4 worm cellular contexts compared by ENCODE assay signal in the genomic region with DNA sequence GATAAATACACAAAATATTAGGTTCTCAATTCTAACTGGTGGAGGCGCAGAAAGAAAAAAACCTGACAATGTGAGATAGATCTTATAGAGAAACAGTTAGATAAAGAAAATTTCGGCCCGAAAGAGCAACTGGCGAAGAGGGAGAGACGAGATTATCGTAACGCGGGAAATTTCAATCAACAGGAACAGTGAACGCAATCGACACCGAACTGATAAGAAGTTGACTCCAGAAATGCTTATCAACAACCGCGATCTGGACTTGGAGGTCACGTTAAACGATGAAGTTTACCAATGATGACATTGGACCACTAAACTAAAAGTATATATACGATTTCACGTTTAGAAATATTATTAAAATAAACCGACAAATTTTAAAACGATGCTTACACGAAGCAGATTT.
TF ChIP-seq lines count a peak whose summit lies in the region.

No protein-coding gene starts in this region.

TF ChIP-seq in whole organism, L1 larva, 84 proteins besides CTCF, POLR2A, EP300 and RAD21 (continued from another document):
- TF ChIP-seq C34B4.2 (tag; optimal IDR thresholded peaks at IDR 0.05; lab: Kevin White, UChicago) (no peak), aly-2 (tag; optimal IDR thresholded peaks at IDR 0.05; lab: Kevin White, UChicago) (peak; percentile 96), nhr-47 (tag; optimal IDR thresholded peaks at IDR 0.05; lab: Kevin White, UChicago) (peak; percentile 27), lsy-2 (tag; optimal IDR thresholded peaks at IDR 0.05; lab: Kevin White, UChicago) (peak in 1 of 2 experiments; percentile 18), elt-3 (tag; optimal IDR thresholded peaks at IDR 0.05; lab: Kevin White, UChicago) (peak in 1 of 6 experiments; percentile 21), unc-86 (tag; optimal IDR thresholded peaks at IDR 0.05; lab: Kevin White, UChicago) (no peak), snu-23 (GFP tag; optimal IDR thresholded peaks at IDR 0.05; lab: Kevin White, UChicago) (peak; percentile 50), unc-30 (tag; optimal IDR thresholded peaks at IDR 0.05; lab: Kevin White, UChicago) (no peak), efl-1 (optimal IDR thresholded peaks at IDR 0.05; lab: Kevin White, UChicago) (no peak), efl-1 (GFP tag; optimal IDR thresholded peaks at IDR 0.05 in 1 of 2; lab: Kevin White, UChicago) (peak in 1 of 2 experiments; percentile 76), nhr-20 (tag; optimal IDR thresholded peaks at IDR 0.05; lab: Kevin White, UChicago) (peak; percentile 34)

TF ChIP-seq in whole organism, L2 larva, 48 proteins besides CTCF, POLR2A, EP300 and RAD21 (continued from another document):
- TF ChIP-seq C34F6.9 (tag; optimal IDR thresholded peaks at IDR 0.05; lab: Kevin White, UChicago) (peak; percentile 14), unc-39 (tag; optimal IDR thresholded peaks at IDR 0.05; lab: Kevin White, UChicago) (no peak), lsy-2 (tag; optimal IDR thresholded peaks at IDR 0.05; lab: Kevin White, UChicago) (peak in 1 of 2 experiments; percentile 40), nhr-6 (tag; optimal IDR thresholded peaks at IDR 0.05; lab: Kevin White, UChicago) (no peak), nhr-129 (tag; optimal IDR thresholded peaks at IDR 0.05; lab: Kevin White, UChicago) (peak; percentile 43), lin-13 (GFP tag; optimal IDR thresholded peaks at IDR 0.05; lab: Kevin White, UChicago) (peak; percentile 32), ama-1 (optimal IDR thresholded peaks at IDR 0.05; lab: Kevin White, UChicago) (peak; percentile 79), mdl-1 (tag; optimal IDR thresholded peaks at IDR 0.05; lab: Kevin White, UChicago) (no peak), lin-39 (tag; optimal IDR thresholded peaks at IDR 0.05; lab: Kevin White, UChicago) (no peak), snpc-4 (tag; optimal IDR thresholded peaks at IDR 0.05; lab: Kevin White, UChicago) (no peak), gmeb-1 (tag; optimal IDR thresholded peaks at IDR 0.05; lab: Kevin White, UChicago) (no peak)
TF ChIP-seq in whole organism, L2 larva: peak in this region for 10.

TF ChIP-seq in whole organism, L4 larva, 104 proteins besides CTCF, POLR2A, EP300 and RAD21 (continued from another document and continues in another):
- TF ChIP-seq ceh-62 (tag; optimal IDR thresholded peaks at IDR 0.05; lab: Kevin White, UChicago) (no peak), ceh-20 (GFP tag; IDR thresholded peaks at IDR 0.05; lab: Robert Waterston, UW) (no peak), nhr-102 (tag; optimal IDR thresholded peaks at IDR 0.05; lab: Kevin White, UChicago) (no peak), F44E2.7 (GFP tag; IDR thresholded peaks at IDR 0.05; lab: Robert Waterston, UW) (0 out of 2 replicates have a peak, but pooled peaks have one; percentile 30), aly-2 (tag; optimal IDR thresholded peaks at IDR 0.05; lab: Kevin White, UChicago) (peak; percentile 25), dmd-9 (GFP tag; IDR thresholded peaks at IDR 0.05; lab: Robert Waterston, UW) (no peak), gei-8 (GFP tag; optimal IDR thresholded peaks at IDR 0.05; lab: Kevin White, UChicago) (no peak), unc-130 (GFP tag; optimal IDR thresholded peaks at IDR 0.05; lab: Kevin White, UChicago) (peak; percentile 39), nhr-42 (GFP tag; IDR thresholded peaks at IDR 0.05; lab: Robert Waterston, UW) (no peak), nhr-48 (tag; optimal IDR thresholded peaks at IDR 0.05; lab: Kevin White, UChicago) (no peak), aha-1 (tag; lab: Kevin White, UChicago) (peak; percentile 55), lsy-2 (tag; optimal IDR thresholded peaks at IDR 0.05; lab: Kevin White, UChicago) (no peak), php-3 (GFP tag; IDR thresholded peaks at IDR 0.05; lab: Robert Waterston, UW) (no peak), T20F7.1 (GFP tag; optimal IDR thresholded peaks at IDR 0.05; lab: Kevin White, UChicago) (no peak), nhr-28 (tag; optimal IDR thresholded peaks at IDR 0.05; lab: Kevin White, UChicago) (peak; percentile 12), daf-8 (GFP tag; IDR thresholded peaks at IDR 0.05; lab: Robert Waterston, UW) (no peak), ZK546.5 (tag; optimal IDR thresholded peaks at IDR 0.05; lab: Kevin White, UChicago) (no peak), dmd-6 (GFP tag; IDR thresholded peaks at IDR 0.05; lab: Robert Waterston, UW) (peak; percentile 22; the same call in 1 of the 2 replicates), D1046.2 (GFP tag; IDR thresholded peaks at IDR 0.05; lab: Robert Waterston, UW) (no peak), nhr-111 (GFP tag; optimal IDR thresholded peaks at IDR 0.05; lab: Kevin White, UChicago) (no peak), lin-38 (GFP tag; IDR thresholded peaks at IDR 0.05; lab: Robert Waterston, UW) (peak; percentile 83), pqm-1 (tag; optimal IDR thresholded peaks at IDR 0.05; lab: Kevin White, UChicago) (peak; percentile 1), nhr-25 (tag; optimal IDR thresholded peaks at IDR 0.05; lab: Kevin White, UChicago; ENCODE audit: borderline replicate concordance, insufficient read depth) (no peak), zip-2 (tag; optimal IDR thresholded peaks at IDR 0.05; lab: Kevin White, UChicago) (no peak), cey-2 (tag; optimal IDR thresholded peaks at IDR 0.05; lab: Kevin White, UChicago; ENCODE audit: borderline replicate concordance, insufficient read depth) (no peak), tra-1 (GFP tag; IDR thresholded peaks at IDR 0.05; lab: Robert Waterston, UW) (peak; percentile 46; the same call in 1 of the 2 replicates), attf-4 (tag; optimal IDR thresholded peaks at IDR 0.05; lab: Kevin White, UChicago) (no peak), Y105C5A.15 (GFP tag; IDR thresholded peaks at IDR 0.05; lab: Robert Waterston, UW) (peak; percentile 65; the same call in 1 of the 2 replicates), mes-2 (tag; optimal IDR thresholded peaks at IDR 0.05; lab: Kevin White, UChicago; ENCODE audit: poor library complexity, severe bottlenecking) (no peak), mdt-29 (GFP tag; IDR thresholded peaks at IDR 0.05; lab: Robert Waterston, UW) (peak; percentile 74), nhr-10 (tag; optimal IDR thresholded peaks at IDR 0.05; lab: Kevin White, UChicago) (no peak), lin-1 (GFP tag; IDR thresholded peaks at IDR 0.05; lab: Robert Waterston, UW) (0 out of 2 replicates have a peak, but pooled peaks have one; percentile 24), duxl-1 (tag; optimal IDR thresholded peaks at IDR 0.05; lab: Kevin White, UChicago; ENCODE audit: poor library complexity) (no peak), F26F4.8 (GFP tag; conservative IDR thresholded peaks at IDR 0.05; lab: Robert Waterston, UW) (no peak), lin-13 (GFP tag; optimal IDR thresholded peaks at IDR 0.05; lab: Kevin White, UChicago) (peak; percentile 50), lin-29 (GFP tag; IDR thresholded peaks at IDR 0.05; lab: Robert Waterston, UW) (0 out of 2 replicates have a peak, but pooled peaks have one; percentile 9), ztf-7 (tag; optimal IDR thresholded peaks at IDR 0.05; lab: Kevin White, UChicago) (no peak), F49E8.2 (tag; optimal IDR thresholded peaks at IDR 0.05; lab: Kevin White, UChicago; ENCODE audit: borderline replicate concordance) (peak; percentile 93), T26A8.4 (GFP tag; IDR thresholded peaks at IDR 0.05; lab: Robert Waterston, UW) (no peak; the same call in 1 of the 2 replicates), mxl-2 (GFP tag; conservative IDR thresholded peaks at IDR 0.05; lab: Robert Waterston, UW) (peak; percentile 50; the same call in 1 of the 2 replicates), ama-1 (optimal IDR thresholded peaks at IDR 0.05; lab: Kevin White, UChicago) (peak; percentile 77), ceh-28 (tag; optimal IDR thresholded peaks at IDR 0.05; lab: Kevin White, UChicago) (no peak), arid-1 (GFP tag; conservative IDR thresholded peaks at IDR 0.05; lab: Robert Waterston, UW) (peak; percentile 78), unc-62 (GFP tag; optimal IDR thresholded peaks at IDR 0.05 in 1 of 2; lab: Kevin White, UChicago) (no peak), unc-62 (tag; optimal IDR thresholded peaks at IDR 0.05; lab: Kevin White, UChicago) (no peak), ztf-11 (tag; optimal IDR thresholded peaks at IDR 0.05; lab: Kevin White, UChicago) (no peak), pha-4 (GFP tag; IDR thresholded peaks at IDR 0.05; lab: Robert Waterston, UW) (peak; percentile 49; the same call in 1 of the 2 replicates), pha-4 (tag; optimal IDR thresholded peaks at IDR 0.05; lab: Kevin White, UChicago) (no peak), nhr-237 (tag; optimal IDR thresholded peaks at IDR 0.05; lab: Kevin White, UChicago) (no peak), R02D3.7 (tag; optimal IDR thresholded peaks at IDR 0.05; lab: Kevin White, UChicago) (no peak), lir-3 (tag; optimal IDR thresholded peaks at IDR 0.05; lab: Kevin White, UChicago) (no peak), Y48G9A.11 (GFP tag; IDR thresholded peaks at IDR 0.05; lab: Robert Waterston, UW) (peak; percentile 80; the same call in 1 of the 2 replicates)

TF ChIP-seq in whole organism, young adult, 124 proteins besides CTCF, POLR2A, EP300 and RAD21 (continued from another document and continues in another):
- TF ChIP-seq T26A5.8 (tag; optimal IDR thresholded peaks at IDR 0.05; lab: Kevin White, UChicago) (peak; percentile 73), ztf-22 (GFP tag; optimal IDR thresholded peaks at IDR 0.05; lab: Kevin White, UChicago) (no peak), bed-1 (GFP tag; IDR thresholded peaks at IDR 0.05; lab: Robert Waterston, UW) (0 out of 2 replicates have a peak, but pooled peaks have one; percentile 74), hsf-1 (GFP tag; IDR thresholded peaks at IDR 0.05; lab: Robert Waterston, UW) (peak; percentile 86), ceh-91 (GFP tag; IDR thresholded peaks at IDR 0.05; lab: Robert Waterston, UW) (peak; percentile 11; the same call in 1 of the 2 replicates), sea-2 (GFP tag; IDR thresholded peaks at IDR 0.05; lab: Robert Waterston, UW) (no peak), egl-18 (GFP tag; IDR thresholded peaks at IDR 0.05; lab: Robert Waterston, UW) (0 out of 2 replicates have a peak, but pooled peaks have one; percentile 2), hlh-12 (tag; optimal IDR thresholded peaks at IDR 0.05; lab: Kevin White, UChicago) (no peak), dox-1 (GFP tag; IDR thresholded peaks at IDR 0.05; lab: Robert Waterston, UW) (peak; percentile 65), ztf-28 (GFP tag; IDR thresholded peaks at IDR 0.05; lab: Robert Waterston, UW) (no peak), Y53F4B.3 (GFP tag; IDR thresholded peaks at IDR 0.05; lab: Robert Waterston, UW) (no peak), atf-7 (tag; optimal IDR thresholded peaks at IDR 0.05; lab: Kevin White, UChicago) (peak; percentile 70), aptf-2 (GFP tag; conservative IDR thresholded peaks at IDR 0.05; lab: Robert Waterston, UW) (no peak), ZK185.1 (tag; optimal IDR thresholded peaks at IDR 0.05; lab: Kevin White, UChicago; ENCODE audit: poor library complexity, severe bottlenecking) (peak; percentile 43), cebp-2 (GFP tag; IDR thresholded peaks at IDR 0.05; lab: Robert Waterston, UW) (peak; percentile 92), mcd-1 (GFP tag; IDR thresholded peaks at IDR 0.05; lab: Robert Waterston, UW) (peak; percentile 55), ztf-18 (tag; optimal IDR thresholded peaks at IDR 0.05; lab: Kevin White, UChicago) (no peak), ceh-100 (GFP tag; IDR thresholded peaks at IDR 0.05; lab: Robert Waterston, UW) (peak; percentile 71), nhr-90 (tag; optimal IDR thresholded peaks at IDR 0.05; lab: Kevin White, UChicago) (peak; percentile 15), let-607 (tag; optimal IDR thresholded peaks at IDR 0.05; lab: Kevin White, UChicago) (peak in 1 of 2 experiments; percentile 19), F37B4.10 (GFP tag; IDR thresholded peaks at IDR 0.05; lab: Robert Waterston, UW) (no peak), Y53G8AR.9 (GFP tag; conservative IDR thresholded peaks at IDR 0.05; lab: Robert Waterston, UW) (peak; percentile 95), T07F8.4 (tag; optimal IDR thresholded peaks at IDR 0.05; lab: Kevin White, UChicago) (peak; percentile 81), nfyb-1 (GFP tag; IDR thresholded peaks at IDR 0.05; lab: Robert Waterston, UW) (peak; percentile 84), D2030.7 (GFP tag; IDR thresholded peaks at IDR 0.05; lab: Robert Waterston, UW) (0 out of 2 replicates have a peak, but pooled peaks have one; percentile 30), hlh-26 (GFP tag; conservative IDR thresholded peaks at IDR 0.05; lab: Robert Waterston, UW) (no peak), unc-130 (GFP tag; optimal IDR thresholded peaks at IDR 0.05; lab: Kevin White, UChicago) (peak; percentile 64), repo-1 (tag; optimal IDR thresholded peaks at IDR 0.05; lab: Kevin White, UChicago) (peak; percentile 64), B0336.3 (GFP tag; IDR thresholded peaks at IDR 0.05; lab: Robert Waterston, UW) (peak; percentile 93), lir-1 (GFP tag; conservative IDR thresholded peaks at IDR 0.05; lab: Robert Waterston, UW) (no peak), gei-17 (GFP tag; optimal IDR thresholded peaks at IDR 0.05; lab: Kevin White, UChicago) (no peak), F52B5.7 (tag; optimal IDR thresholded peaks at IDR 0.05; lab: Kevin White, UChicago) (peak; percentile 88), nhr-27 (tag; optimal IDR thresholded peaks at IDR 0.05; lab: Kevin White, UChicago) (no peak), sptf-2 (GFP tag; optimal IDR thresholded peaks at IDR 0.05; lab: Kevin White, UChicago) (no peak), xnd-1 (tag; optimal IDR thresholded peaks at IDR 0.05; lab: Kevin White, UChicago) (peak; percentile 9), bed-2 (GFP tag; IDR thresholded peaks at IDR 0.05; lab: Robert Waterston, UW) (0 out of 2 replicates have a peak, but pooled peaks have one; percentile 48), K11D2.4 (GFP tag; IDR thresholded peaks at IDR 0.05; lab: Robert Waterston, UW) (0 out of 2 replicates have a peak, but pooled peaks have one; percentile 20), cebp-1 (GFP tag; IDR thresholded peaks at IDR 0.05; lab: Robert Waterston, UW) (no peak), cebp-1 (tag; optimal IDR thresholded peaks at IDR 0.05; lab: Kevin White, UChicago) (peak; percentile 40), let-526 (GFP tag; IDR thresholded peaks at IDR 0.05; lab: Robert Waterston, UW) (0 out of 2 replicates have a peak, but pooled peaks have one; percentile 7), F23B12.7 (tag; optimal IDR thresholded peaks at IDR 0.05; lab: Kevin White, UChicago; ENCODE audit: insufficient read depth) (peak; percentile 39), ztf-26 (tag; optimal IDR thresholded peaks at IDR 0.05; lab: Kevin White, UChicago) (no peak), lsl-1 (GFP tag; optimal IDR thresholded peaks at IDR 0.05; lab: Kevin White, UChicago) (peak; percentile 48), Y79H2A.3 (GFP tag; conservative IDR thresholded peaks at IDR 0.05; lab: Robert Waterston, UW) (0 out of 2 replicates have a peak, but pooled peaks have one; percentile 62), efl-1 (GFP tag; optimal IDR thresholded peaks at IDR 0.05; lab: Kevin White, UChicago) (no peak), lin-40 (tag; optimal IDR thresholded peaks at IDR 0.05; lab: Kevin White, UChicago) (peak; percentile 37), snpc-3.4 (tag; optimal IDR thresholded peaks at IDR 0.05; lab: Kevin White, UChicago) (peak; percentile 81), zfh-2 (GFP tag; conservative IDR thresholded peaks at IDR 0.05; lab: Robert Waterston, UW) (no peak), lin-26 (GFP tag; IDR thresholded peaks at IDR 0.05; lab: Robert Waterston, UW) (peak; percentile 73; the same call in 1 of the 2 replicates), attf-6 (GFP tag; IDR thresholded peaks at IDR 0.05; lab: Robert Waterston, UW) (peak; percentile 87), chd-7 (tag; optimal IDR thresholded peaks at IDR 0.05; lab: Kevin White, UChicago) (peak; percentile 66), lag-1 (GFP tag; IDR thresholded peaks at IDR 0.05; lab: Robert Waterston, UW) (no peak), madf-3 (GFP tag; IDR thresholded peaks at IDR 0.05; lab: Robert Waterston, UW) (peak; percentile 94), nfya-1 (tag; optimal IDR thresholded peaks at IDR 0.05; lab: Kevin White, UChicago; ENCODE audit: borderline replicate concordance, insufficient read depth) (no peak), nhr-120 (GFP tag; IDR thresholded peaks at IDR 0.05; lab: Robert Waterston, UW) (0 out of 2 replicates have a peak, but pooled peaks have one; percentile 32), F57A8.1 (GFP tag; optimal IDR thresholded peaks at IDR 0.05; lab: Kevin White, UChicago) (no peak), F22D6.2 (tag; optimal IDR thresholded peaks at IDR 0.05; lab: Kevin White, UChicago) (no peak)
